Worm (Caenorhabditis elegans) whole organism, early embryonic: ENCODE results near the gene R03D7.15.
"Not testable (repeated sequence)": the region's sequence is repeated elsewhere in the genome, so short reads cannot be mapped to it uniquely, and the experiment has no call there.

Source experiments
- F13C5.2 ChIP-seq: sonication (generic microtip); optimal IDR thresholded peaks from 2 replicates; lab custom pipeline; 2017; ENCODE audit warnings: mild to moderate bottlenecking, missing genetic modification characterization, inconsistent platforms, missing compliant biosample characterization
- aly-1 ChIP-seq: sonication (generic microtip); optimal IDR thresholded peaks from 2 replicates; lab custom pipeline; 2016; ENCODE audit warnings: missing genetic modification characterization, missing compliant biosample characterization
- ama-1 ChIP-seq: fragments of 150-350 bp; optimal IDR thresholded peaks from 2 replicates; lab custom pipeline; 2014
- ceh-13 ChIP-seq: fragments of 200-800 bp; sonication (Bioruptor generic); optimal IDR thresholded peaks from 2 replicates; lab custom pipeline; 2018; ENCODE audit warnings: mild to moderate bottlenecking, missing genetic modification characterization, missing compliant biosample characterization
- ets-7 ChIP-seq: sonication (generic microtip); optimal IDR thresholded peaks from 2 replicates; lab custom pipeline; 2016; ENCODE audit warnings: missing genotype, missing genetic modification characterization, missing compliant biosample characterization
- flt-1 ChIP-seq: fragments of 200-800 bp; sonication (Bioruptor generic); IDR thresholded peaks from 2 replicates; pipeline ENCODE4 v1.3.6; 2022; ENCODE audit warnings: missing genetic modification characterization, missing compliant biosample characterization
- pes-1 ChIP-seq: fragments of 200-800 bp; sonication (Bioruptor generic); IDR thresholded peaks from 2 replicates; pipeline ENCODE4 v1.3.6; 2022; ENCODE audit warnings: missing genetic modification reagents, missing genetic modification characterization, missing compliant biosample characterization
- scrt-1 ChIP-seq: fragments of 200-800 bp; sonication (Bioruptor generic); IDR thresholded peaks from 2 replicates; pipeline ENCODE4 v1.3.6; 2022; ENCODE audit warnings: missing genetic modification characterization, missing compliant biosample characterization
- sea-1 ChIP-seq: fragments of 200-800 bp; sonication (Bioruptor generic); conservative IDR thresholded peaks from 2 replicates; pipeline ENCODE4 v1.3.6; 2022; ENCODE audit warnings: missing genetic modification characterization, missing compliant biosample characterization
- tbx-11 ChIP-seq: fragments of 200-800 bp; sonication (Bioruptor generic); IDR thresholded peaks from 2 replicates; pipeline ENCODE4 v1.3.6; 2022; ENCODE audit warnings: missing genetic modification characterization, missing compliant biosample characterization
- tbx-37 ChIP-seq: fragments of 200-800 bp; sonication (Bioruptor generic); conservative IDR thresholded peaks from 2 replicates; pipeline ENCODE4 v1.3.6; 2022; ENCODE audit warnings: missing genetic modification reagents, missing genetic modification characterization, missing compliant biosample characterization
- tra-4 ChIP-seq: sonication (generic microtip); optimal IDR thresholded peaks from 2 replicates; lab custom pipeline; 2017; ENCODE audit warnings: missing genetic modification characterization, missing compliant biosample characterization

DNA sequence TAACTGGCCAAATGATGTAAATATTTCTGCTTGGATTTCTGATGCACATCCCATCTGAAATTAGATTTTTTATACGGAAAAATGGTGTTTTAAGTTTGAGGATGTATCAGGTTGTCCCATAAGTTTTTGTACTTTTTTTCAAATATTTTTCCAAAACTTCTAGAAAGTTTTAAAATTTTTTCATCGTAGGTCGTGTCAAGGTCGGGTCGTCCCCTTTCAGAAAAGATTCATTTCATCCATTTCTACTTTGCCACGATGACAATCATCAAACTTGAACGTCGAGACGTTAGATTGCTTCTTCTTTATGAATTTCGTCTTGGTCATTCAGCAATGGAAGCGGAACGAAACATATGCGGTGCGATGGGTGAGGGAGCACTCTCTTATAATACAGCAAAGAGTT, 37.6 kb upstream of the R03D7.15 start, which contains the start of gene sra-12:
- not testable (repeated sequence) for TF ChIP-seq flt-1 (GFP tag; lab: Robert Waterston, UW); sea-1 (GFP tag; lab: Robert Waterston, UW); tra-4 (tag; lab: Kevin White, UChicago); ama-1 (lab: Kevin White, UChicago); tbx-11 (GFP tag; lab: Robert Waterston, UW); pes-1 (GFP tag; lab: Robert Waterston, UW); tbx-37 (GFP tag; lab: Robert Waterston, UW); ets-7 (tag; lab: Kevin White, UChicago); ceh-13 (GFP tag; lab: Kevin White, UChicago); scrt-1 (GFP tag; lab: Robert Waterston, UW); aly-1; F13C5.2 (tag; lab: Kevin White, UChicago)
